Worm (Caenorhabditis elegans): ENCODE data around the gene col-166.

DNA sequence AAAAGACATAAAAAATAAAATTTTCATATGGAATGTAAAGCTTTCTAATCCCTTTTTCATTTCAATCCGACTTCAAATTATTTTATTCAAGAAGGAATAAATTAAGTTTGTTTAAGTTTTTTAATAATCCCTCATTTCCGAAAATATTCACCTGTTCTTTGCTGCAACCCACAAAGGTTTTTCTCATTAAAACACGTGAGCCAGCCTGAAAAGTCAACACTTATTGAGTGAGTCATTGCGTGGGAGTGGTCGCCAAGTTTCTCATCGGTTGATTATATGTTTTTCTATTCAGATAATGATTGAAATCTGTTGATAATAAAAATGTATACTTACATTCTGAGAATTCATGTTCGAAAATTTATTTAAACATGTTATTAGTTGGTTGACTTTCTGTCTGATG lies 34.3 kb upstream of the col-166 start:
- TF ChIP-seq pha-4 (tag; optimal IDR thresholded peaks at IDR 0.05) (peak; percentile 25), mdl-1 (tag; optimal IDR thresholded peaks at IDR 0.05) (no peak), unc-39 (tag; optimal IDR thresholded peaks at IDR 0.05) (no peak), ceh-82 (tag; optimal IDR thresholded peaks at IDR 0.05) (no peak), nhr-237 (tag; optimal IDR thresholded peaks at IDR 0.05) (no peak), pqm-1 (tag; optimal IDR thresholded peaks at IDR 0.05) (peak; percentile 13), nhr-28 (tag; optimal IDR thresholded peaks at IDR 0.05) (no peak), mml-1 (tag; optimal IDR thresholded peaks at IDR 0.05) (no peak), ama-1 (optimal IDR thresholded peaks at IDR 0.05) (no peak), fos-1 (tag; optimal IDR thresholded peaks at IDR 0.05) (no peak), nhr-76 (tag; optimal IDR thresholded peaks at IDR 0.05) (no peak), lin-15B (tag; optimal IDR thresholded peaks at IDR 0.05) (no peak), nhr-12 (tag; optimal IDR thresholded peaks at IDR 0.05) (no peak), nhr-77 (tag; optimal IDR thresholded peaks at IDR 0.05) (no peak)
